Fruit fly (Drosophila melanogaster): ENCODE data around the gene CG32091.

The CG32091 gene

dm6 chr3L:11691203-11691797 is 60.1 kb downstream of the CG32091 start, which contains the start of the genes Pldn and CG14135 (continued):
- TF ChIP-seq CG18619 (GFP tag; optimal IDR thresholded peaks at IDR 0.05), result no peak
- TF ChIP-seq sc (optimal IDR thresholded peaks at IDR 0.05), result no peak
- TF ChIP-seq sc (GFP tag; optimal IDR thresholded peaks at IDR 0.05), result no peak
- no peak for TF ChIP-seq Hr3 (GFP tag; optimal IDR thresholded peaks at IDR 0.05)
- TF ChIP-seq CG7786 (GFP tag; optimal IDR thresholded peaks at IDR 0.05), result no peak
- TF ChIP-seq CG11247 (GFP tag; IDR thresholded peaks at IDR 0.05), result no peak
- TF ChIP-seq Rx (GFP tag; IDR thresholded peaks at IDR 0.05), result no peak
- TF ChIP-seq CG6654 (GFP tag; optimal IDR thresholded peaks at IDR 0.05), result peak; percentile 99
- TF ChIP-seq bbx (GFP tag; IDR thresholded peaks at IDR 0.05; ENCODE audit: partially characterized antibody), result no peak
- TF ChIP-seq BEAF-32 (GFP tag; optimal IDR thresholded peaks at IDR 0.05), result peak; percentile 49
- TF ChIP-seq Sry-δ (GFP tag; optimal IDR thresholded peaks at IDR 0.05), result peak; percentile 45
- no peak for TF ChIP-seq lilli (GFP tag; optimal IDR thresholded peaks at IDR 0.05)
- no peak for TF ChIP-seq CG8478 (optimal IDR thresholded peaks at IDR 0.05)
- TF ChIP-seq CG3281 (GFP tag; optimal IDR thresholded peaks at IDR 0.05), result no peak
- TF ChIP-seq hb (GFP tag; IDR thresholded peaks at IDR 0.05; ENCODE audit: partially characterized antibody), result no peak
- peak; percentile 33 for TF ChIP-seq sd (tag; optimal IDR thresholded peaks at IDR 0.05)
- no peak for TF ChIP-seq CG2129 (GFP tag; IDR thresholded peaks at IDR 0.05; ENCODE audit: partially characterized antibody)
- no peak for TF ChIP-seq CG17361 (GFP tag; IDR thresholded peaks at IDR 0.05)
- no peak for TF ChIP-seq CG4404 (GFP tag; IDR thresholded peaks at IDR 0.05)
- peak; percentile 1; the same call in 1 of the 3 replicates for TF ChIP-seq CG34422 (GFP tag; IDR thresholded peaks at IDR 0.05)
- no peak for TF ChIP-seq Dbx (GFP tag; IDR thresholded peaks at IDR 0.05)
- no peak for TF ChIP-seq Hr51 (GFP tag; optimal IDR thresholded peaks at IDR 0.05)
- no peak for TF ChIP-seq CG4707 (GFP tag; optimal IDR thresholded peaks at IDR 0.05)
- TF ChIP-seq CG9727 (GFP tag; optimal IDR thresholded peaks at IDR 0.05), result no peak
- TF ChIP-seq CG12391 (tag; optimal IDR thresholded peaks at IDR 0.05), result peak; percentile 3
- no peak for TF ChIP-seq CG13123 (GFP tag; optimal IDR thresholded peaks at IDR 0.05)
- no peak for TF ChIP-seq Dfd (GFP tag; optimal IDR thresholded peaks at IDR 0.05)
- TF ChIP-seq pros (GFP tag; optimal IDR thresholded peaks at IDR 0.05), result no peak
- TF ChIP-seq ERR (GFP tag; optimal IDR thresholded peaks at IDR 0.05), result no peak
- no peak for TF ChIP-seq CG3847 (GFP tag; IDR thresholded peaks at IDR 0.05)
- no peak for TF ChIP-seq Ada2b (GFP tag; IDR thresholded peaks at IDR 0.05)
- TF ChIP-seq CG9797 (GFP tag; optimal IDR thresholded peaks at IDR 0.05), result no peak
- no peak for TF ChIP-seq CG32532 (GFP tag; IDR thresholded peaks at IDR 0.05)
- no peak for TF ChIP-seq CG15479 (GFP tag; optimal IDR thresholded peaks at IDR 0.05)
- peak; percentile 29 for TF ChIP-seq MESR4 (GFP tag; optimal IDR thresholded peaks at IDR 0.05)
- TF ChIP-seq danr (GFP tag; IDR thresholded peaks at IDR 0.05), result no peak
- no peak for TF ChIP-seq otp (GFP tag; IDR thresholded peaks at IDR 0.05)
- no peak for TF ChIP-seq dati (GFP tag; IDR thresholded peaks at IDR 0.05)
- TF ChIP-seq HHEX (GFP tag; optimal IDR thresholded peaks at IDR 0.05), result no peak
- peak; percentile 69 for TF ChIP-seq CG2116 (GFP tag; optimal IDR thresholded peaks at IDR 0.05)
- TF ChIP-seq nerfin-2 (GFP tag; IDR thresholded peaks at IDR 0.05; ENCODE audit: partially characterized antibody), result no peak
- no peak for TF ChIP-seq CG6175 (GFP tag; IDR thresholded peaks at IDR 0.05)
- TF ChIP-seq z (GFP tag; IDR thresholded peaks at IDR 0.05), result no peak
- no peak for TF ChIP-seq CG31388 (GFP tag; optimal IDR thresholded peaks at IDR 0.05)
- no peak for TF ChIP-seq Hr39 (optimal IDR thresholded peaks at IDR 0.05)
- TF ChIP-seq Tbp (GFP tag; optimal IDR thresholded peaks at IDR 0.05), result no peak
- TF ChIP-seq CG4854 (GFP tag; optimal IDR thresholded peaks at IDR 0.05), result no peak
- peak; percentile 66 for TF ChIP-seq Med (GFP tag)
- TF ChIP-seq trh (GFP tag; optimal IDR thresholded peaks at IDR 0.05), result no peak
- TF ChIP-seq amos (GFP tag; IDR thresholded peaks at IDR 0.05; ENCODE audit: partially characterized antibody), result peak; percentile 16; the same call in 1 of the 2 replicates
- TF ChIP-seq lov (optimal IDR thresholded peaks at IDR 0.05), result no peak
- TF ChIP-seq lov (GFP tag; IDR thresholded peaks at IDR 0.05), result no peak
